Worm (Caenorhabditis elegans): ENCODE measurements around the gene F46F5.11.
"Not testable (repeated sequence)": the region's sequence is repeated elsewhere in the genome, so short reads cannot be mapped to it uniquely, and the experiment has no call there.

- TF ChIP-seq tab-1 (GFP tag; IDR thresholded peaks at IDR 0.05); T22C8.4 (GFP tag; IDR thresholded peaks at IDR 0.05); flt-1 (GFP tag; IDR thresholded peaks at IDR 0.05); cog-1 (tag; optimal IDR thresholded peaks at IDR 0.05); ztf-29 (GFP tag; IDR thresholded peaks at IDR 0.05); ref-1 (GFP tag; conservative IDR thresholded peaks at IDR 0.05); med-1 (GFP tag; optimal IDR thresholded peaks at IDR 0.05; ENCODE audit: insufficient read depth); klf-2 (GFP tag; conservative IDR thresholded peaks at IDR 0.05); ztf-23 (GFP tag; IDR thresholded peaks at IDR 0.05): not testable (repeated sequence)
These were observed 14.2 kb downstream of the F46F5.11 start, which contains the start of gene msrp-4 for ce11 chrII:822730-823129.
